Fruit fly (Drosophila melanogaster) whole organism, wandering third instar larva: ENCODE results near the gene Gyf.

Experiments
- Hr78 ChIP-seq: fragments of >200 bp; optimal IDR thresholded peaks from 2 replicates; lab custom pipeline; 2017; ENCODE audit warnings: missing biosample characterization, missing genetic modification characterization
- Jra ChIP-seq: sonication (Bioruptor generic); optimal IDR thresholded peaks from 2 replicates; lab custom pipeline; 2016; ENCODE audit warnings: missing biosample characterization, missing genetic modification characterization
- N ChIP-seq: fragments of >200 bp; optimal IDR thresholded peaks from 2 replicates; lab custom pipeline; 2018; ENCODE audit warnings: missing biosample characterization, missing external identifiers, missing genetic modification characterization
- OdsH ChIP-seq: fragments of 200-800 bp; sonication (Bioruptor generic); optimal IDR thresholded peaks from 2 replicates; lab custom pipeline; 2016; ENCODE audit warnings: missing biosample characterization, mild to moderate bottlenecking, missing genetic modification characterization
- Rel ChIP-seq, 2 experiments: fragments of 200-800 bp; sonication (Bioruptor generic) in 1 of 2; optimal IDR thresholded peaks; 2 replicates in 1 of 2; 3 replicates in 1 of 2; lab custom pipeline; 2016 to 2019; ENCODE audit warnings: mild to moderate bottlenecking in 2 of 2, missing biosample characterization in 2 of 2, missing genetic modification characterization in 2 of 2, moderate library complexity in 1 of 2
- fru ChIP-seq: fragments of 200-800 bp; sonication (Bioruptor generic); optimal IDR thresholded peaks from 3 replicates; lab custom pipeline; 2016; ENCODE audit warnings: missing biosample characterization, mild to moderate bottlenecking, missing genetic modification characterization

dm6 chr4:816500-816899 is 50.3 kb downstream of the Gyf start:
- TF ChIP-seq Jra (GFP tag; lab: Kevin White, UChicago) (no peak), N (no peak), Hr78 (no peak), Rel (GFP tag; optimal IDR thresholded peaks at IDR 0.05; lab: Kevin White, UChicago) (no peak), Rel (tag; optimal IDR thresholded peaks at IDR 0.05; lab: Kevin White, UChicago) (no peak), OdsH (no peak), fru (GFP tag; lab: Kevin White, UChicago) (no peak)
